Fruit fly (Drosophila melanogaster): ENCODE results near the gene CG33644.

The CG33644 gene

dm6 chr2L:13542476-13542875 is 10.6 kb downstream of the CG33644 start, which contains the start of gene CG9263:
CG9263 (minus strand) TSS chr2L:13542576.
- no peak for TF ChIP-seq ey (GFP tag; optimal IDR thresholded peaks at IDR 0.05)
- TF ChIP-seq CrebA (GFP tag; optimal IDR thresholded peaks at IDR 0.05; ENCODE audit: borderline replicate concordance): no peak
- no peak for TF ChIP-seq dl (GFP tag; optimal IDR thresholded peaks at IDR 0.05; ENCODE audit: insufficient read depth in 1 of 2, partially characterized antibody in 2 of 2)
- TF ChIP-seq Abd-B (GFP tag; optimal IDR thresholded peaks at IDR 0.05): no peak
- no peak for TF ChIP-seq Hr78 (GFP tag; optimal IDR thresholded peaks at IDR 0.05)
- no peak for TF ChIP-seq usp (GFP tag; optimal IDR thresholded peaks at IDR 0.05)
- no peak for TF ChIP-seq Dif (GFP tag; optimal IDR thresholded peaks at IDR 0.05; ENCODE audit: partially characterized antibody)
- TF ChIP-seq tai (GFP tag; optimal IDR thresholded peaks at IDR 0.05): no peak
- TF ChIP-seq foxo (GFP tag; optimal IDR thresholded peaks at IDR 0.05): no peak

dm6 chr2L:13545678-13546077 is 13.8 kb downstream of the CG33644 start:
- TF ChIP-seq Abd-B (GFP tag; optimal IDR thresholded peaks at IDR 0.05) (no peak), psq (GFP tag; optimal IDR thresholded peaks at IDR 0.05) (no peak), dsf (GFP tag; optimal IDR thresholded peaks at IDR 0.05; ENCODE audit: borderline replicate concordance) (no peak), sv (GFP tag; optimal IDR thresholded peaks at IDR 0.05) (no peak), tai (GFP tag; optimal IDR thresholded peaks at IDR 0.05) (no peak), CrebA (GFP tag; optimal IDR thresholded peaks at IDR 0.05; ENCODE audit: borderline replicate concordance) (no peak), HLH106 (tag; optimal IDR thresholded peaks at IDR 0.05) (no peak), Myc (optimal IDR thresholded peaks at IDR 0.05) (no peak), brk (GFP tag; optimal IDR thresholded peaks at IDR 0.05) (no peak), CG9705 (GFP tag; optimal IDR thresholded peaks at IDR 0.05) (no peak), sage (GFP tag; optimal IDR thresholded peaks at IDR 0.05) (no peak), lola (GFP tag; optimal IDR thresholded peaks at IDR 0.05) (no peak), usp (GFP tag; optimal IDR thresholded peaks at IDR 0.05) (no peak)

DNA sequence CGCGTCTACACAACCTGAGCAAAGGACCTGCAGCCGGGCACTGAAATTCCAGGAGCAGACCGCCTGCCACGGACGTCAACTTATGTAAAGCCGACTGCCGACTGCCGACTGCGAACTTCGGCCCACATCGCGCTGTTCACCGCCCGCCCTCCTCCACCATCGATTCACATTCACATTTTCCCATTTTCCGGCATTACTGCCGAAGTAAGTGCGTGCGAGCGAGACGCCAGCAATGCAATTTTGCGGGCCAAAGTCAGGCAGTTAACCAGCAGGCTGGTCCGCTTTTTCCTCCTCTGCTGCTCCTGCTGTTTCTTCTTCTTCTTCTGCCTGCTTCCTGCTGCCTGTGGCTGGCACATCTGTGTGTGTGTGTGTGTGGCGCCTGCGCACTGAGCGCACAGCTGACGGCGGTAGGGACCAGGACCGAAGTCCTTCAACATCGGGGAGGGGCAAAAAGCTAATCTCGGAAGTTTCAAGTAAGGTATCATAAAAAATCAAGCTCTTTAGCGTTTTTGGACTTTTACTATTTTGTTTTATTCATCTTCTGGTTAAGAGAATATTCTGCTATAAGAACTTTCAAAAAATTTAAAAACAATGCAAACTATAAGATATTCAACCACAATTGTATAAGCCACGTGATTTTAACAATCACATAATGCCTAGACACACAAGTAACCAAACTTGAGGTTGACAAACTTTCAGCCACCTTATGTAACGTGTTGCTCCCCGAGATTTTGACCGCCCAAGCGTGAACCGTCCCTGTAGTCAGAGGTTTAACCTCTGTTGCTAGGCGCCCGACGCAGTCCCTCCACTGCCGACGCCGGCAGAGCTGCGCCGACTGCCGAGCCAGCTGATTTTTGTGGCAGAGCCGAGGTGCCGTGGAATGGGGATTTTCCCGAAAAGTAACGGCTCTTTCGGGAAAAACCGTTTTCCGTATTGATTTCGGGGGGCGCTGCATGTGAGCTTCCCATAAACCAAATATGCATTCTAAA is 16.1 kb downstream of the CG33644 start:
- TF ChIP-seq fru (GFP tag; optimal IDR thresholded peaks at IDR 0.05): peak; percentile 84
- TF ChIP-seq Hr78 (GFP tag; optimal IDR thresholded peaks at IDR 0.05): no peak
- peak; percentile 69 for TF ChIP-seq br (GFP tag; optimal IDR thresholded peaks at IDR 0.05)
- peak; percentile 68 for TF ChIP-seq Sp1 (GFP tag; optimal IDR thresholded peaks at IDR 0.05)
- no peak for TF ChIP-seq Dfd (GFP tag; optimal IDR thresholded peaks at IDR 0.05)
- no peak for TF ChIP-seq GATAd (GFP tag; optimal IDR thresholded peaks at IDR 0.05)
- no peak for TF ChIP-seq Abd-B (GFP tag; optimal IDR thresholded peaks at IDR 0.05)
- TF ChIP-seq foxo (GFP tag; optimal IDR thresholded peaks at IDR 0.05): peak in 1 of 2 experiments; percentile 82
- TF ChIP-seq OdsH (GFP tag; optimal IDR thresholded peaks at IDR 0.05): peak; percentile 66
- TF ChIP-seq N (GFP tag; optimal IDR thresholded peaks at IDR 0.05): no peak
- peak; percentile 52 for TF ChIP-seq Jra (GFP tag; optimal IDR thresholded peaks at IDR 0.05)
- no peak for TF ChIP-seq lola (GFP tag; optimal IDR thresholded peaks at IDR 0.05)
- peak; percentile 74 for TF ChIP-seq HLH106 (tag; optimal IDR thresholded peaks at IDR 0.05)
- TF ChIP-seq Hnf4 (GFP tag; optimal IDR thresholded peaks at IDR 0.05): peak; percentile 50
- peak; percentile 81 for TF ChIP-seq h (GFP tag; optimal IDR thresholded peaks at IDR 0.05)
- no peak for TF ChIP-seq dsf (GFP tag; optimal IDR thresholded peaks at IDR 0.05; ENCODE audit: borderline replicate concordance)
- no peak for TF ChIP-seq usp (GFP tag; optimal IDR thresholded peaks at IDR 0.05)
- no peak for TF ChIP-seq brk (GFP tag; optimal IDR thresholded peaks at IDR 0.05)
- peak; percentile 26 for TF ChIP-seq sv (GFP tag; optimal IDR thresholded peaks at IDR 0.05)
- TF ChIP-seq Dif (GFP tag; optimal IDR thresholded peaks at IDR 0.05; ENCODE audit: partially characterized antibody): no peak
- TF ChIP-seq woc (GFP tag; optimal IDR thresholded peaks at IDR 0.05): peak; percentile 73
- TF ChIP-seq Rel (GFP tag; optimal IDR thresholded peaks at IDR 0.05): no peak
- peak; percentile 69 for TF ChIP-seq Rel (tag; optimal IDR thresholded peaks at IDR 0.05)
- peak; percentile 78 for TF ChIP-seq dmrt93B (GFP tag; optimal IDR thresholded peaks at IDR 0.05)
- no peak for TF ChIP-seq sage (GFP tag; optimal IDR thresholded peaks at IDR 0.05)
- no peak for TF ChIP-seq dl (GFP tag; optimal IDR thresholded peaks at IDR 0.05; ENCODE audit: insufficient read depth in 1 of 2, partially characterized antibody in 2 of 2)
- no peak for TF ChIP-seq pan (optimal IDR thresholded peaks at IDR 0.05)
- no peak for TF ChIP-seq Myc (optimal IDR thresholded peaks at IDR 0.05)
- TF ChIP-seq rgr (GFP tag; optimal IDR thresholded peaks at IDR 0.05): peak; percentile 61
- TF ChIP-seq ey (GFP tag; optimal IDR thresholded peaks at IDR 0.05): peak; percentile 75
- peak; percentile 47 for TF ChIP-seq CG9705 (GFP tag; optimal IDR thresholded peaks at IDR 0.05)
- TF ChIP-seq jim (GFP tag; optimal IDR thresholded peaks at IDR 0.05): no peak
- TF ChIP-seq tai (GFP tag; optimal IDR thresholded peaks at IDR 0.05): peak; percentile 53
- TF ChIP-seq Mio (GFP tag; optimal IDR thresholded peaks at IDR 0.05): no peak
- no peak for TF ChIP-seq Vsx2 (GFP tag; optimal IDR thresholded peaks at IDR 0.05; ENCODE audit: partially characterized antibody)
- no peak for TF ChIP-seq Hr83 (GFP tag; optimal IDR thresholded peaks at IDR 0.05; ENCODE audit: poor library complexity, severe bottlenecking)
- TF ChIP-seq psq (GFP tag; optimal IDR thresholded peaks at IDR 0.05): peak; percentile 51
- TF ChIP-seq CG32264 (GFP tag; optimal IDR thresholded peaks at IDR 0.05): no peak
- no peak for TF ChIP-seq CrebA (GFP tag; optimal IDR thresholded peaks at IDR 0.05; ENCODE audit: borderline replicate concordance)

Measured in whole organism, wandering third instar larva.